Worm (Caenorhabditis elegans) whole organism, L2 larva: Measurements from ENCODE around the gene ceh-76.

Experiments used
- C34F6.9 ChIP-seq: fragments of 150-350 bp; optimal IDR thresholded peaks from 2 replicates; lab custom pipeline; 2014; ENCODE audit warnings: missing biosample characterization, missing genetic modification characterization
- F13H6.1 ChIP-seq: sonication (generic microtip); optimal IDR thresholded peaks from 2 replicates; lab custom pipeline; 2016; ENCODE audit warnings: missing genetic modification characterization, missing compliant biosample characterization
- R02D3.7 ChIP-seq: fragments of 150-350 bp; optimal IDR thresholded peaks from 2 replicates; lab custom pipeline; 2014; ENCODE audit warnings: missing biosample characterization, missing genetic modification characterization
- Y55F3AM.14 ChIP-seq: fragments of 200-800 bp; sonication (Bioruptor generic); optimal IDR thresholded peaks from 2 replicates; lab custom pipeline; 2018; ENCODE audit warnings: mild to moderate bottlenecking, missing genetic modification characterization, missing compliant biosample characterization
- ZK546.5 ChIP-seq: sonication (generic microtip); optimal IDR thresholded peaks from 2 replicates; lab custom pipeline; 2017; ENCODE audit warnings: missing biosample characterization, missing genetic modification characterization
- blmp-1 ChIP-seq: sonication (generic microtip); optimal IDR thresholded peaks from 2 replicates; lab custom pipeline; 2017; ENCODE audit warnings: missing genetic modification characterization, mild to moderate bottlenecking, missing compliant biosample characterization, antibody characterized with exemption, moderate library complexity; ENCODE audit not compliant: insufficient read depth
- ceh-16 ChIP-seq: fragments of 150-350 bp; optimal IDR thresholded peaks from 2 replicates; lab custom pipeline; 2014; ENCODE audit warnings: missing biosample characterization, missing genetic modification characterization
- ceh-82 ChIP-seq: fragments of 150-350 bp; optimal IDR thresholded peaks from 2 replicates; lab custom pipeline; 2014; ENCODE audit warnings: missing biosample characterization, missing genetic modification characterization
- crh-2 ChIP-seq: sonication (generic microtip); optimal IDR thresholded peaks from 2 replicates; lab custom pipeline; 2017; ENCODE audit warnings: missing biosample characterization, missing genetic modification characterization
- egl-27 ChIP-seq: sonication (generic microtip); optimal IDR thresholded peaks from 3 replicates; lab custom pipeline; 2017; ENCODE audit warnings: missing biosample characterization, missing genetic modification reagents, missing genetic modification characterization
- elt-3 ChIP-seq: sonication (generic microtip); optimal IDR thresholded peaks from 2 replicates; lab custom pipeline; 2017; ENCODE audit warnings: missing biosample characterization, missing genetic modification characterization
- fos-1 ChIP-seq: fragments of 150-350 bp; optimal IDR thresholded peaks from 2 replicates; lab custom pipeline; 2014; ENCODE audit warnings: missing biosample characterization, missing genetic modification characterization
- lin-39 ChIP-seq: fragments of 150-350 bp; optimal IDR thresholded peaks from 2 replicates; lab custom pipeline; 2014; ENCODE audit warnings: missing biosample characterization, missing genetic modification reagents, missing genetic modification characterization
- lsy-2 ChIP-seq, 2 experiments: fragments of 150-350 bp in 1 of 2; sonication (generic microtip) in 1 of 2; optimal IDR thresholded peaks; 2 replicates each; lab custom pipeline; 2014 to 2017; ENCODE audit warnings: missing biosample characterization in 2 of 2, missing genetic modification characterization in 2 of 2
- mbf-1 ChIP-seq: sonication (generic microtip); optimal IDR thresholded peaks from 2 replicates; lab custom pipeline; 2017; ENCODE audit warnings: missing biosample characterization, missing genetic modification characterization
- mdl-1 ChIP-seq, 2 experiments: fragments of 150-350 bp in 1 of 2; sonication (generic microtip) in 1 of 2; optimal IDR thresholded peaks; 2 replicates each; lab custom pipeline; 2017; ENCODE audit warnings: missing biosample characterization in 2 of 2, missing genetic modification characterization in 2 of 2
- nhr-10 ChIP-seq: sonication (generic microtip); optimal IDR thresholded peaks from 2 replicates; lab custom pipeline; 2017; ENCODE audit warnings: missing biosample characterization, missing genetic modification characterization
- nhr-12 ChIP-seq: fragments of 150-350 bp; optimal IDR thresholded peaks from 2 replicates; lab custom pipeline; 2014; ENCODE audit warnings: missing biosample characterization, missing genetic modification characterization
- nhr-129 ChIP-seq: fragments of 150-350 bp; optimal IDR thresholded peaks from 2 replicates; lab custom pipeline; 2014; ENCODE audit warnings: missing biosample characterization, missing genetic modification characterization
- nhr-21 ChIP-seq: fragments of 150-350 bp; optimal IDR thresholded peaks from 2 replicates; lab custom pipeline; 2014; ENCODE audit warnings: missing biosample characterization, missing genetic modification characterization
- nhr-23 ChIP-seq: fragments of 150-350 bp; optimal IDR thresholded peaks from 2 replicates; lab custom pipeline; 2014; ENCODE audit warnings: missing biosample characterization, missing genetic modification reagents, missing genetic modification characterization
- nhr-25 ChIP-seq: fragments of 150-350 bp; sonication (generic microtip); optimal IDR thresholded peaks from 3 replicates; lab custom pipeline; 2014; ENCODE audit warnings: missing biosample characterization, missing genetic modification characterization
- nhr-6 ChIP-seq: fragments of 150-350 bp; optimal IDR thresholded peaks from 2 replicates; lab custom pipeline; 2014; ENCODE audit warnings: missing biosample characterization, missing genetic modification characterization
- nhr-77 ChIP-seq: fragments of 150-350 bp; optimal IDR thresholded peaks from 2 replicates; lab custom pipeline; 2014; ENCODE audit warnings: missing biosample characterization, missing genetic modification characterization
- peb-1 ChIP-seq: fragments of 150-350 bp; optimal IDR thresholded peaks from 2 replicates; lab custom pipeline; 2014; ENCODE audit warnings: missing biosample characterization, missing genetic modification characterization
- sem-4 ChIP-seq: fragments of 150-350 bp; optimal IDR thresholded peaks from 2 replicates; lab custom pipeline; 2014; ENCODE audit warnings: missing biosample characterization, missing genetic modification reagents, missing genetic modification characterization
- skn-1 ChIP-seq: sonication (generic microtip); optimal IDR thresholded peaks from 2 replicates; lab custom pipeline; 2017; ENCODE audit warnings: missing biosample characterization, missing genetic modification characterization
- sma-3 ChIP-seq: sonication (generic microtip); optimal IDR thresholded peaks from 2 replicates; lab custom pipeline; 2016; ENCODE audit warnings: missing genetic modification reagents, missing genetic modification characterization, missing compliant biosample characterization
- sma-9 ChIP-seq, 2 experiments: fragments of 150-350 bp in 1 of 2; sonication (generic microtip) in 1 of 2; optimal IDR thresholded peaks; 2 replicates each; lab custom pipeline; 2014 to 2016; ENCODE audit warnings: missing genetic modification characterization in 2 of 2, mild to moderate bottlenecking in 1 of 2, missing biosample characterization in 1 of 2, missing compliant biosample characterization in 1 of 2, missing genetic modification reagents in 1 of 2, moderate library complexity in 1 of 2
- unc-39 ChIP-seq: fragments of 150-350 bp; optimal IDR thresholded peaks from 2 replicates; lab custom pipeline; 2014; ENCODE audit warnings: missing biosample characterization, missing genetic modification characterization
- unc-55 ChIP-seq: fragments of 150-350 bp; sonication (generic microtip); optimal IDR thresholded peaks from 3 replicates; lab custom pipeline; 2014; ENCODE audit warnings: missing biosample characterization, missing genetic modification reagents, missing genetic modification characterization
- unc-62 ChIP-seq: fragments of 150-350 bp; optimal IDR thresholded peaks from 2 replicates; lab custom pipeline; 2014; ENCODE audit warnings: missing biosample characterization, missing genetic modification reagents, missing genetic modification characterization
- ztf-4 ChIP-seq: fragments of 150-350 bp; optimal IDR thresholded peaks from 2 replicates; lab custom pipeline; 2014; ENCODE audit warnings: missing biosample characterization, missing genetic modification characterization

ceh-76 gene

ce11 chrV:8026343-8026742, 31.9 kb upstream of the ceh-76 start, which contains the start of gene F43H9.4:
TSS of gene F43H9.4 (plus strand) at chrV:8026708.
- TF ChIP-seq sma-9 (GFP tag; optimal IDR thresholded peaks at IDR 0.05; lab: Kevin White, UChicago) (peak; percentile 92), sma-9 (tag; optimal IDR thresholded peaks at IDR 0.05; lab: Kevin White, UChicago) (no peak), nhr-21 (peak; percentile 42), mdl-1 (tag; optimal IDR thresholded peaks at IDR 0.05; lab: Kevin White, UChicago) (peak; percentile 77 to 79), egl-27 (tag; lab: Kevin White, UChicago) (no peak), nhr-129 (peak; percentile 42), crh-2 (tag; lab: Kevin White, UChicago) (peak; percentile 48), elt-3 (no peak), blmp-1 (peak; percentile 2), fos-1 (tag; lab: Kevin White, UChicago) (peak; percentile 11), nhr-25 (peak; percentile 82), ceh-16 (tag; lab: Kevin White, UChicago) (no peak), sma-3 (GFP tag; lab: Kevin White, UChicago) (peak; percentile 66)

- TF ChIP-seq sma-9 (GFP tag; optimal IDR thresholded peaks at IDR 0.05; lab: Kevin White, UChicago) (peak; percentile 77), sma-9 (tag; optimal IDR thresholded peaks at IDR 0.05; lab: Kevin White, UChicago) (no peak), unc-62 (GFP tag; lab: Kevin White, UChicago) (no peak), nhr-12 (tag; lab: Kevin White, UChicago) (no peak), ztf-4 (tag; lab: Kevin White, UChicago) (no peak), F13H6.1 (tag; lab: Kevin White, UChicago) (no peak), blmp-1 (peak; percentile 20), nhr-129 (peak; percentile 95), mdl-1 (tag; optimal IDR thresholded peaks at IDR 0.05; lab: Kevin White, UChicago) (peak in 1 of 2 experiments; percentile 8), fos-1 (tag; lab: Kevin White, UChicago) (no peak), sem-4 (tag; lab: Kevin White, UChicago) (no peak), egl-27 (tag; lab: Kevin White, UChicago) (no peak), unc-39 (tag; lab: Kevin White, UChicago) (no peak), skn-1 (tag; lab: Kevin White, UChicago) (no peak), nhr-25 (peak; percentile 87), nhr-6 (tag; lab: Kevin White, UChicago) (peak; percentile 13), ceh-82 (no peak), nhr-21 (peak; percentile 42)
Measured at ce11 chrV:8025259-8025658, 30.8 kb upstream of the ceh-76 start.

DNA sequence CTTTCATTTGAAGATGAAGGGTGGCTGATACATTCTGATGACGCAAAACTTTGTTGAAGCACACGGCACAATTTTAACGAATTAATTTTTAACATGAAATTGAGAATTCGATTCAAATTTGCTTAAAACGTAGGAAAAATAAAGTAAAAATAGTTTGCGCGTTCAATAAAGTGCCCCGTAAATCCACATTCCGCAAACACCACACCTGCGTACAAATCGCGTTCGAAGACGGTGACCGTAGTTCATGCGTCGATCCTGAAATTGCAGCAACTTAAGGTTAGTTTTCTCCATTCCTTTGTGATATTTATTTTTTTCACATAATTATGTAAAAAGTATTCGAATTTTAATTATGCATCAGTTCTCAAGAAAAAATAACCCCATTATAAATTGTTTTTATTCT, 30.3 kb upstream of the ceh-76 start, which contains the start of gene F43H9.3:
F43H9.3 (minus strand) TSS at position 189 of the 400 bp plus-strand sequence.
- TF ChIP-seq nhr-10 (tag; lab: Kevin White, UChicago) (no peak), R02D3.7 (tag; lab: Kevin White, UChicago) (peak; percentile 62), fos-1 (tag; lab: Kevin White, UChicago) (peak; percentile 0), lsy-2 (tag; optimal IDR thresholded peaks at IDR 0.05; lab: Kevin White, UChicago) (peak in 1 of 2 experiments; percentile 88)

ce11 chrV:8022040-8022439, 27.6 kb upstream of the ceh-76 start, which contains the start of gene ech-3:
TSS of gene ech-3 (plus strand) at chrV:8022217.
- TF ChIP-seq nhr-23 (tag; lab: Kevin White, UChicago) = no peak
- no peak for TF ChIP-seq Y55F3AM.14 (GFP tag; lab: Kevin White, UChicago)
- TF ChIP-seq unc-55 = no peak
- no peak for TF ChIP-seq nhr-77 (tag; lab: Kevin White, UChicago)
- TF ChIP-seq lsy-2 (tag; optimal IDR thresholded peaks at IDR 0.05; lab: Kevin White, UChicago) = no peak
- no peak for TF ChIP-seq C34F6.9 (tag; lab: Kevin White, UChicago)
- TF ChIP-seq mdl-1 (tag; optimal IDR thresholded peaks at IDR 0.05; lab: Kevin White, UChicago) = no peak
- TF ChIP-seq sem-4 (tag; lab: Kevin White, UChicago) = no peak
- TF ChIP-seq nhr-10 (tag; lab: Kevin White, UChicago) = no peak
- no peak for TF ChIP-seq elt-3
- no peak for TF ChIP-seq F13H6.1 (tag; lab: Kevin White, UChicago)
- TF ChIP-seq ZK546.5 = no peak
- no peak for TF ChIP-seq peb-1 (tag; lab: Kevin White, UChicago)
- no peak for TF ChIP-seq egl-27 (tag; lab: Kevin White, UChicago)
- TF ChIP-seq nhr-21 = no peak
- TF ChIP-seq blmp-1 = no peak
- no peak for TF ChIP-seq lin-39 (tag; lab: Kevin White, UChicago)
- TF ChIP-seq nhr-6 (tag; lab: Kevin White, UChicago) = no peak
- TF ChIP-seq mbf-1 = no peak
- TF ChIP-seq sma-9 (GFP tag; optimal IDR thresholded peaks at IDR 0.05; lab: Kevin White, UChicago) = no peak
- no peak for TF ChIP-seq sma-9 (tag; optimal IDR thresholded peaks at IDR 0.05; lab: Kevin White, UChicago)
